Worm (Caenorhabditis elegans) whole organism, L3 larva: ENCODE measurements around the gene C35B8.3.

Experiments
- ZK546.5 ChIP-seq: sonication (generic microtip); optimal IDR thresholded peaks from 2 replicates; lab custom pipeline; 2017; ENCODE audit warnings: missing biosample characterization, missing genetic modification characterization
- ama-1 ChIP-seq: fragments of 150-350 bp; optimal IDR thresholded peaks from 2 replicates; lab custom pipeline; 2018
- ceh-16 ChIP-seq: sonication (generic microtip); optimal IDR thresholded peaks from 2 replicates; lab custom pipeline; 2017; ENCODE audit warnings: missing biosample characterization, missing genetic modification characterization
- ceh-28 ChIP-seq: fragments of 150-350 bp; optimal IDR thresholded peaks from 2 replicates; lab custom pipeline; 2014; ENCODE audit warnings: missing biosample characterization, missing genetic modification reagents, missing genetic modification characterization
- daf-12 ChIP-seq: fragments of 150-350 bp; optimal IDR thresholded peaks from 2 replicates; lab custom pipeline; 2014; ENCODE audit warnings: missing biosample characterization, missing genetic modification reagents, missing genetic modification characterization
- egl-27 ChIP-seq: sonication (generic microtip); optimal IDR thresholded peaks from 4 replicates; lab custom pipeline; 2017; ENCODE audit warnings: missing biosample characterization, missing genetic modification reagents, missing genetic modification characterization
- egl-5 ChIP-seq: fragments of 150-350 bp; optimal IDR thresholded peaks from 2 replicates; lab custom pipeline; 2017; ENCODE audit warnings: missing biosample characterization, missing genetic modification reagents, missing genetic modification characterization, inconsistent platforms
- elt-1 ChIP-seq: fragments of 150-350 bp; optimal IDR thresholded peaks from 2 replicates; lab custom pipeline; 2014; ENCODE audit warnings: missing biosample characterization, missing genetic modification characterization
- elt-2 ChIP-seq: sonication (generic microtip); optimal IDR thresholded peaks from 2 replicates; lab custom pipeline; 2016; ENCODE audit warnings: missing genetic modification reagents, mild to moderate bottlenecking, missing genetic modification characterization, missing compliant biosample characterization
- elt-3 ChIP-seq, 3 experiments: fragments of 150-350 bp in 1 of 3; sonication (generic microtip) in 2 of 3; optimal IDR thresholded peaks; 2 replicates in 2 of 3; 4 replicates in 1 of 3; lab custom pipeline; 2014 to 2017; ENCODE audit warnings: missing biosample characterization in 3 of 3, missing genetic modification characterization in 3 of 3
- fkh-10 ChIP-seq: sonication (generic microtip); optimal IDR thresholded peaks from 2 replicates; lab custom pipeline; 2017; ENCODE audit warnings: missing biosample characterization, missing genetic modification reagents, missing genetic modification characterization
- fos-1 ChIP-seq: fragments of 150-350 bp; optimal IDR thresholded peaks from 2 replicates; lab custom pipeline; 2014; ENCODE audit warnings: missing biosample characterization, missing genetic modification characterization
- hmg-11 ChIP-seq: sonication (generic microtip); optimal IDR thresholded peaks from 2 replicates; lab custom pipeline; 2016; ENCODE audit warnings: missing genetic modification characterization, missing compliant biosample characterization
- jun-1 ChIP-seq: fragments of 150-350 bp; optimal IDR thresholded peaks from 2 replicates; lab custom pipeline; 2014; ENCODE audit warnings: missing biosample characterization, missing genetic modification reagents, missing genetic modification characterization
- lin-15B ChIP-seq: fragments of 150-350 bp; optimal IDR thresholded peaks from 2 replicates; lab custom pipeline; 2014; ENCODE audit warnings: missing biosample characterization, missing genetic modification characterization
- lin-39 ChIP-seq: fragments of 150-350 bp; optimal IDR thresholded peaks from 2 replicates; lab custom pipeline; 2018; ENCODE audit warnings: missing biosample characterization, missing genetic modification reagents, missing genetic modification characterization
- lsy-12 ChIP-seq: sonication (generic microtip); optimal IDR thresholded peaks from 2 replicates; lab custom pipeline; 2016; ENCODE audit warnings: mild to moderate bottlenecking, missing genetic modification characterization, missing compliant biosample characterization
- mml-1 ChIP-seq: fragments of 150-350 bp; sonication (generic microtip); optimal IDR thresholded peaks from 3 replicates; lab custom pipeline; 2014; ENCODE audit warnings: missing biosample characterization, missing genetic modification characterization
- nhr-12 ChIP-seq: fragments of 150-350 bp; optimal IDR thresholded peaks from 2 replicates; lab custom pipeline; 2014; ENCODE audit warnings: missing biosample characterization, missing genetic modification characterization
- nhr-23 ChIP-seq: fragments of 150-350 bp; optimal IDR thresholded peaks from 2 replicates; lab custom pipeline; 2014; ENCODE audit warnings: missing biosample characterization, missing genetic modification reagents, missing genetic modification characterization
- nhr-237 ChIP-seq: fragments of 150-350 bp; optimal IDR thresholded peaks from 2 replicates; lab custom pipeline; 2014; ENCODE audit warnings: missing biosample characterization, missing genetic modification characterization
- nhr-25 ChIP-seq: sonication (generic microtip); optimal IDR thresholded peaks from 2 replicates; lab custom pipeline; 2017; ENCODE audit warnings: missing biosample characterization, missing genetic modification characterization
- nhr-43 ChIP-seq: sonication (generic microtip); optimal IDR thresholded peaks from 2 replicates; lab custom pipeline; 2016; ENCODE audit warnings: mild to moderate bottlenecking, missing genetic modification characterization, missing compliant biosample characterization; ENCODE audit not compliant: poor library complexity, severe bottlenecking
- nhr-67 ChIP-seq: fragments of 150-350 bp; optimal IDR thresholded peaks from 2 replicates; lab custom pipeline; 2014; ENCODE audit warnings: missing biosample characterization, missing genetic modification characterization
- nhr-76 ChIP-seq: fragments of 150-350 bp; sonication (generic microtip); optimal IDR thresholded peaks from 5 replicates; lab custom pipeline; 2014; ENCODE audit warnings: missing biosample characterization, missing genetic modification characterization
- nhr-77 ChIP-seq: fragments of 150-350 bp; optimal IDR thresholded peaks from 2 replicates; lab custom pipeline; 2014; ENCODE audit warnings: missing biosample characterization, missing genetic modification characterization
- pha-4 ChIP-seq: fragments of 150-350 bp; optimal IDR thresholded peaks from 2 replicates; lab custom pipeline; 2014; ENCODE audit warnings: missing biosample characterization, missing genetic modification reagents, missing genetic modification characterization
- sea-2 ChIP-seq: fragments of 150-350 bp; sonication (generic microtip); optimal IDR thresholded peaks from 4 replicates; lab custom pipeline; 2014; ENCODE audit warnings: missing biosample characterization, missing genetic modification reagents, missing genetic modification characterization
- skn-1 ChIP-seq: fragments of 150-350 bp; optimal IDR thresholded peaks from 2 replicates; lab custom pipeline; 2014; ENCODE audit warnings: missing biosample characterization, missing genetic modification characterization
- tbx-2 ChIP-seq: sonication (generic microtip); optimal IDR thresholded peaks from 2 replicates; lab custom pipeline; 2016; ENCODE audit warnings: mild to moderate bottlenecking, missing genetic modification characterization, missing compliant biosample characterization
- unc-39 ChIP-seq: sonication (generic microtip); optimal IDR thresholded peaks from 4 replicates; lab custom pipeline; 2017; ENCODE audit warnings: missing biosample characterization, missing genetic modification characterization
- unc-62 ChIP-seq: fragments of 150-350 bp; sonication (generic microtip); optimal IDR thresholded peaks from 4 replicates; lab custom pipeline; 2014; ENCODE audit warnings: missing biosample characterization, missing genetic modification reagents, missing genetic modification characterization

Gene C35B8.3

ce11 chrX:9225273-9225672 lies 11.6 kb downstream of the C35B8.3 start (continued):
- TF ChIP-seq mml-1 (tag; lab: Kevin White, UChicago) (no peak), nhr-237 (tag; lab: Kevin White, UChicago) (no peak)

ce11 chrX:9226904-9227303 lies 13.2 kb downstream of the C35B8.3 start:
- peak; percentile 55 for TF ChIP-seq nhr-23 (tag; lab: Kevin White, UChicago)
- TF ChIP-seq pha-4 (tag; lab: Kevin White, UChicago) = peak; percentile 11
- TF ChIP-seq ZK546.5 (tag; lab: Kevin White, UChicago) = no peak

ce11 chrX:9228441-9228840 lies 14.7 kb downstream of the C35B8.3 start:
- TF ChIP-seq nhr-23 (tag; lab: Kevin White, UChicago) (peak; percentile 75), elt-3 (tag; optimal IDR thresholded peaks at IDR 0.05; lab: Kevin White, UChicago) (peak in 1 of 3 experiments; percentile 21), fkh-10 (GFP tag; lab: Kevin White, UChicago) (no peak), nhr-25 (tag; lab: Kevin White, UChicago) (peak; percentile 44), ceh-28 (peak; percentile 27), egl-27 (tag; lab: Kevin White, UChicago) (no peak), elt-1 (tag; lab: Kevin White, UChicago) (peak; percentile 86), egl-5 (peak; percentile 55), sea-2 (no peak), nhr-237 (tag; lab: Kevin White, UChicago) (no peak)

- TF ChIP-seq lin-15B (tag; lab: Kevin White, UChicago) (no peak), ceh-16 (tag; lab: Kevin White, UChicago) (no peak), egl-5 (no peak), unc-39 (tag; lab: Kevin White, UChicago) (no peak), nhr-12 (tag; lab: Kevin White, UChicago) (no peak), pha-4 (tag; lab: Kevin White, UChicago) (no peak)
Observed at ce11 chrX:9230322-9230721, 16.6 kb downstream of the C35B8.3 start.

- TF ChIP-seq mml-1 (tag; lab: Kevin White, UChicago) = no peak
- peak; percentile 23 for TF ChIP-seq elt-2 (tag; lab: Kevin White, UChicago)
Observed at ce11 chrX:9231556-9231955, 17.8 kb downstream of the C35B8.3 start.

ce11 chrX:9232037-9232436 lies 18.3 kb downstream of the C35B8.3 start, which contains the start of gene vav-1:
vav-1 (minus strand) TSS chrX:9232137.
- TF ChIP-seq unc-62 (GFP tag; lab: Kevin White, UChicago) (no peak), nhr-67 (tag; lab: Kevin White, UChicago) (no peak), hmg-11 (no peak), nhr-76 (tag; lab: Kevin White, UChicago) (no peak), daf-12 (tag; lab: Kevin White, UChicago) (no peak), pha-4 (tag; lab: Kevin White, UChicago) (no peak), tbx-2 (tag; lab: Kevin White, UChicago) (no peak), jun-1 (tag; lab: Kevin White, UChicago) (no peak), nhr-23 (tag; lab: Kevin White, UChicago) (no peak), nhr-43 (tag; lab: Kevin White, UChicago) (no peak), nhr-77 (tag; lab: Kevin White, UChicago) (no peak), ama-1 (lab: Kevin White, UChicago) (no peak), skn-1 (no peak), lsy-12 (tag; lab: Kevin White, UChicago) (no peak)

ce11 chrX:9233805-9234204 lies 20.1 kb downstream of the C35B8.3 start:
- TF ChIP-seq ama-1 (lab: Kevin White, UChicago) (no peak), sea-2 (no peak), tbx-2 (tag; lab: Kevin White, UChicago) (no peak), unc-39 (tag; lab: Kevin White, UChicago) (no peak), lin-39 (no peak), ceh-28 (no peak), egl-5 (no peak), nhr-76 (tag; lab: Kevin White, UChicago) (no peak), pha-4 (tag; lab: Kevin White, UChicago) (no peak), fos-1 (tag; lab: Kevin White, UChicago) (no peak), nhr-12 (tag; lab: Kevin White, UChicago) (no peak)
